Fruit fly (Drosophila melanogaster) whole organism, prepupa: ENCODE measurements around the gene CG14853.

Experiments used
- Blimp-1 ChIP-seq: fragments of 200-800 bp; sonication (Bioruptor generic); optimal IDR thresholded peaks from 3 replicates; lab custom pipeline; 2017; ENCODE audit warnings: missing biosample characterization, missing genetic modification characterization, mild to moderate bottlenecking, moderate library complexity, missing genetic modification reagents
- CG10631 ChIP-seq: fragments of 200-800 bp; sonication (Bioruptor generic); optimal IDR thresholded peaks from 2 replicates; lab custom pipeline; 2016; ENCODE audit warnings: missing biosample characterization, missing genetic modification characterization
- CG10669 ChIP-seq: fragments of 200-800 bp; sonication (Bioruptor generic); optimal IDR thresholded peaks from 3 replicates; lab custom pipeline; 2018; ENCODE audit warnings: missing biosample characterization, mild to moderate bottlenecking, missing genetic modification characterization, moderate library complexity
- CG11294 ChIP-seq: fragments of 200-800 bp; sonication (Bioruptor generic); IDR thresholded peaks from 2 replicates; pipeline ENCODE4 v1.3.6; 2022; ENCODE audit warnings: missing biosample characterization, missing genetic modification characterization
- CG11762 ChIP-seq: fragments of 200-800 bp; sonication (Bioruptor generic); optimal IDR thresholded peaks from 3 replicates; lab custom pipeline; 2016; ENCODE audit warnings: missing biosample characterization, missing genetic modification characterization; ENCODE audit not compliant: insufficient read depth
- CG15336 ChIP-seq: fragments of 200-800 bp; sonication (Bioruptor generic); IDR thresholded peaks from 2 replicates; pipeline ENCODE4 v1.3.6; 2022; ENCODE audit warnings: missing biosample characterization, missing genetic modification characterization
- CG16779 ChIP-seq: fragments of 200-800 bp; sonication (Bioruptor generic); optimal IDR thresholded peaks from 3 replicates; lab custom pipeline; 2017; ENCODE audit warnings: missing biosample characterization, mild to moderate bottlenecking, missing genetic modification characterization
- CG31627 ChIP-seq: fragments of 200-800 bp; sonication (Bioruptor generic); optimal IDR thresholded peaks from 3 replicates; lab custom pipeline; 2016; ENCODE audit warnings: missing biosample characterization, missing genetic modification characterization
- CG32006 ChIP-seq: fragments of 200-800 bp; sonication (Bioruptor generic); optimal IDR thresholded peaks from 3 replicates; lab custom pipeline; 2017; ENCODE audit warnings: missing biosample characterization, mild to moderate bottlenecking, missing genetic modification characterization
- CG34406 ChIP-seq: fragments of 200-800 bp; sonication (Bioruptor generic); optimal IDR thresholded peaks from 3 replicates; lab custom pipeline; 2016; ENCODE audit warnings: missing biosample characterization, missing genetic modification characterization
- CG3919 ChIP-seq: fragments of 200-800 bp; sonication (Bioruptor generic); optimal IDR thresholded peaks from 3 replicates; lab custom pipeline; 2016; ENCODE audit warnings: missing biosample characterization, missing genetic modification characterization
- CG4318 ChIP-seq: fragments of 200-800 bp; sonication (Bioruptor generic); optimal IDR thresholded peaks from 3 replicates; lab custom pipeline; 2017; ENCODE audit warnings: missing biosample characterization, mild to moderate bottlenecking, missing genetic modification characterization
- CG6276 ChIP-seq: fragments of 200-800 bp; sonication (Bioruptor generic); optimal IDR thresholded peaks from 2 replicates; lab custom pipeline; 2017; ENCODE audit warnings: missing biosample characterization, mild to moderate bottlenecking, missing genetic modification characterization
- CG6808 ChIP-seq: fragments of 200-800 bp; sonication (Bioruptor generic); optimal IDR thresholded peaks from 3 replicates; lab custom pipeline; 2017; ENCODE audit warnings: missing biosample characterization, missing genetic modification characterization, mild to moderate bottlenecking, moderate library complexity, missing genetic modification reagents
- CG8119 ChIP-seq: fragments of 200-800 bp; sonication (Bioruptor generic); IDR thresholded peaks from 3 replicates; pipeline ENCODE4 v1.3.6; 2022; ENCODE audit warnings: missing biosample characterization, missing genetic modification characterization
- CG8319 ChIP-seq: fragments of 200-800 bp; sonication (Bioruptor generic); optimal IDR thresholded peaks from 3 replicates; lab custom pipeline; 2016; ENCODE audit warnings: missing biosample characterization, missing genetic modification characterization
- CG9139 ChIP-seq: fragments of 200-800 bp; sonication (Bioruptor generic); optimal IDR thresholded peaks from 3 replicates; lab custom pipeline; 2017; ENCODE audit warnings: missing biosample characterization, mild to moderate bottlenecking, missing genetic modification characterization
- Eip75B ChIP-seq: fragments of 200-800 bp; sonication (Bioruptor generic); optimal IDR thresholded peaks from 3 replicates; lab custom pipeline; 2016; ENCODE audit warnings: missing biosample characterization, missing genetic modification characterization
- Ets21C ChIP-seq: fragments of 200-800 bp; sonication (Bioruptor generic); optimal IDR thresholded peaks from 3 replicates; lab custom pipeline; 2016; ENCODE audit warnings: missing biosample characterization, missing genetic modification characterization
- Ets96B ChIP-seq: fragments of 200-800 bp; optimal IDR thresholded peaks from 2 replicates; lab custom pipeline; 2019; ENCODE audit warnings: missing biosample characterization, mild to moderate bottlenecking, missing genetic modification characterization, moderate library complexity
- Gug ChIP-seq: fragments of 200-800 bp; sonication (Bioruptor generic); IDR thresholded peaks from 2 replicates; pipeline ENCODE4 v1.3.6; 2022; ENCODE audit warnings: missing biosample characterization, missing genetic modification characterization
- Hr39 ChIP-seq: fragments of 200-800 bp; sonication (Bioruptor generic); optimal IDR thresholded peaks from 2 replicates; lab custom pipeline; 2016; ENCODE audit warnings: missing biosample characterization, missing genetic modification characterization
- Hr4 ChIP-seq: fragments of 200-800 bp; sonication (Bioruptor generic); optimal IDR thresholded peaks from 3 replicates; lab custom pipeline; 2016; ENCODE audit warnings: missing biosample characterization, missing genetic modification characterization
- Lpt ChIP-seq: fragments of 200-800 bp; sonication (Bioruptor generic); optimal IDR thresholded peaks from 3 replicates; lab custom pipeline; 2016; ENCODE audit warnings: missing biosample characterization, missing genetic modification characterization
- Met ChIP-seq: fragments of 200-800 bp; sonication (Bioruptor generic); optimal IDR thresholded peaks from 3 replicates; lab custom pipeline; 2016; ENCODE audit warnings: missing biosample characterization, missing genetic modification characterization
- OdsH ChIP-seq: fragments of 200-800 bp; sonication (Bioruptor generic); optimal IDR thresholded peaks from 3 replicates; lab custom pipeline; 2016; ENCODE audit warnings: missing biosample characterization, missing genetic modification characterization
- Smox ChIP-seq: fragments of 200-800 bp; sonication (Bioruptor generic); optimal IDR thresholded peaks from 3 replicates; lab custom pipeline; 2016; ENCODE audit warnings: missing biosample characterization, missing genetic modification characterization
- Sox14 ChIP-seq: fragments of 200-800 bp; sonication (Bioruptor generic); optimal IDR thresholded peaks from 3 replicates; lab custom pipeline; 2016; ENCODE audit warnings: missing biosample characterization, missing genetic modification characterization
- Sox15 ChIP-seq: fragments of 200-800 bp; sonication (Bioruptor generic); optimal IDR thresholded peaks from 3 replicates; lab custom pipeline; 2016; ENCODE audit warnings: missing biosample characterization, missing genetic modification characterization
- cyc ChIP-seq: fragments of 200-800 bp; sonication (Bioruptor generic); optimal IDR thresholded peaks from 3 replicates; lab custom pipeline; 2016; ENCODE audit warnings: missing biosample characterization, missing genetic modification characterization
- dac ChIP-seq: fragments of 200-800 bp; sonication (Bioruptor generic); optimal IDR thresholded peaks from 2 replicates; lab custom pipeline; 2017; ENCODE audit warnings: missing biosample characterization, mild to moderate bottlenecking, missing genetic modification characterization
- eg ChIP-seq: fragments of 200-800 bp; sonication (Bioruptor generic); IDR thresholded peaks from 3 replicates; pipeline ENCODE4 v1.3.6; 2022; ENCODE audit warnings: missing biosample characterization, missing genetic modification characterization
- esn ChIP-seq: fragments of 200-800 bp; sonication (Bioruptor generic); optimal IDR thresholded peaks from 2 replicates; lab custom pipeline; 2016; ENCODE audit warnings: missing biosample characterization, mild to moderate bottlenecking, missing genetic modification characterization, moderate library complexity
- fd59A ChIP-seq: fragments of 200-800 bp; sonication (Bioruptor generic); optimal IDR thresholded peaks from 2 replicates; lab custom pipeline; 2017; ENCODE audit warnings: missing biosample characterization, mild to moderate bottlenecking, missing genetic modification characterization, missing genetic modification reagents
- fkh ChIP-seq: fragments of 200-800 bp; sonication (Bioruptor generic); optimal IDR thresholded peaks from 3 replicates; lab custom pipeline; 2017; ENCODE audit warnings: missing biosample characterization, mild to moderate bottlenecking, missing genetic modification characterization, moderate library complexity
- lz ChIP-seq: fragments of 200-800 bp; sonication (Bioruptor generic); optimal IDR thresholded peaks from 3 replicates; lab custom pipeline; 2016; ENCODE audit warnings: missing biosample characterization, missing genetic modification characterization
- net ChIP-seq: fragments of 200-800 bp; sonication (Bioruptor generic); optimal IDR thresholded peaks from 3 replicates; lab custom pipeline; 2016; ENCODE audit warnings: missing biosample characterization, missing genetic modification characterization
- pdm3 ChIP-seq: fragments of 200-800 bp; sonication (Bioruptor generic); optimal IDR thresholded peaks from 3 replicates; lab custom pipeline; 2016; ENCODE audit warnings: missing biosample characterization, missing genetic modification characterization
- ss ChIP-seq, 2 experiments: fragments of 200-800 bp; sonication (Bioruptor generic); optimal IDR thresholded peaks; 2 replicates in 1 of 2; 3 replicates in 1 of 2; lab custom pipeline; 2017 to 2018; ENCODE audit warnings: mild to moderate bottlenecking in 2 of 2, missing biosample characterization in 2 of 2, missing genetic modification characterization in 2 of 2, moderate library complexity in 1 of 2
- topi ChIP-seq: fragments of 200-800 bp; sonication (Bioruptor generic); optimal IDR thresholded peaks from 3 replicates; lab custom pipeline; 2016; ENCODE audit warnings: missing biosample characterization, missing genetic modification characterization

The CG14853 gene

DNA sequence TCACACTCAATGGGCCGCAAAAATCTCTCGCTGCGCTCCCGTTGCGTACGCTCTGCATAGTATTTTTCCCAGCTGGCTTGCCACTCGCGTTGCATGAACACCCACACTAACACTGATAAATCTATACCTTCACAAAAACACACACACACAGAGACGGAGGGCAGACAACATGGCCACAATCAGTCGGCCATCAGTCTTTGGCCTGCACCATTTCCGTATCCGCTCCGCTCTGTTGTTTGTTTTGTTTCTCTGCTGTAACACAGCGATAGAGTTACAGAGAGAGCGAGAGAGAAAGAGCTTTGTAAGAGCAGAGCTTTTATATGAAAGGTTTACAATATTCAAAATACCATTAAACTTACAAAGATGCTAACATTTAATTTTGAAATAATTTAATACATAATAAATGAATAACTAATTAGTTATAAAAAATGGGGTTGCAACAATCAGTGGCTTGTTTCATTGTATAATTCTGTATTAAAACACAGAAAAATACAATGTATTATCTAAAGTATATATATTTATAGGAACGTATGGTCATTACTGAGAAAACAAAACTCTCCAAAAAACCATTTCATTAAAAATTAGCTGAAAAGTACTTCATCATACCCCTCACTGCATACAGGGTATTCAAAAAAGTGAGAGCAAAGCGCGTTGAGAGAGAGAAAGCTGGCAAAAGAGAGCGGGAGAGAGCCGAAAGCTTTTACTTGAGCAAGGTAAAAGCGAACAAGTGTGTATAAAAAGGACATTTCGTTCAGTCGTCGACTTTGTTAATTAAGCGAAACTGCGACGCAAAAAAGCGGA, at the start of gene CG14853 (continued):
- TF ChIP-seq CG8319 (no peak), topi (GFP tag; lab: Kevin White, UChicago) (no peak), Eip75B (GFP tag; lab: Kevin White, UChicago) (peak; percentile 9), fkh (GFP tag; lab: Kevin White, UChicago) (peak; percentile 63), Met (GFP tag; lab: Kevin White, UChicago) (peak; percentile 22), CG8119 (GFP tag; lab: Robert Waterston, UW) (peak; percentile 79), Hr4 (GFP tag; lab: Kevin White, UChicago) (peak; percentile 55), Smox (GFP tag; lab: Kevin White, UChicago) (peak; percentile 39), CG11762 (no peak), CG34406 (GFP tag; lab: Kevin White, UChicago) (peak; percentile 68)

DNA sequence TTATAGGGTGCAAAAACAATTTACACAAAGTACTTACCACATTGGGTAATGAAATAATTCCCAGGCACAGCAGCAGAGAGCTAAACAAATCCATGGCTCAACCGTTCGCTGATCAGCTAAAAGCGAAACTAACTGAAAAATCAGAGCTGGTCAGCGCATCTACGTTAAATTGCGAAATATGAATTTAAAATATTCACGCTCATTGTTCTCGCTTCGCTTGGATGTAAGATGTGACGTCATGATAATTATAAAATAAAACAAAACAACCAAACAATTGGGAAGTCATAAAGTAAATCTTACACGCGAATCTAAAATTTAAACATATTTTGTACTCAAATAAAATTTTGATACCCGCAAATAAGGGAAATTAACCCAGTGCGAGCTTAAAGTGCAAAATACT, 49.5 kb upstream of the CG14853 start, which contains the start of gene CG14854:
CG14854 (minus strand) TSS at position 101 of the 400 bp plus-strand sequence.
- TF ChIP-seq CG6276 (GFP tag; lab: Kevin White, UChicago) = no peak
- TF ChIP-seq OdsH (GFP tag; lab: Kevin White, UChicago) = no peak
- TF ChIP-seq CG16779 (tag; lab: Kevin White, UChicago) = no peak
- TF ChIP-seq Ets21C (GFP tag; lab: Kevin White, UChicago) = no peak
- no peak for TF ChIP-seq CG31627 (GFP tag; lab: Kevin White, UChicago)
- no peak for TF ChIP-seq eg (GFP tag; lab: Robert Waterston, UW)
- TF ChIP-seq CG4318 (GFP tag; lab: Kevin White, UChicago) = no peak
- TF ChIP-seq ss (GFP tag; optimal IDR thresholded peaks at IDR 0.05; lab: Kevin White, UChicago) = no peak
- TF ChIP-seq Hr4 (GFP tag; lab: Kevin White, UChicago) = no peak
- no peak for TF ChIP-seq CG11294 (GFP tag; lab: Robert Waterston, UW)
- TF ChIP-seq dac = no peak
- TF ChIP-seq CG10669 (GFP tag; lab: Kevin White, UChicago) = no peak
- TF ChIP-seq Lpt = no peak
- no peak for TF ChIP-seq CG15336 (GFP tag; lab: Robert Waterston, UW)

DNA sequence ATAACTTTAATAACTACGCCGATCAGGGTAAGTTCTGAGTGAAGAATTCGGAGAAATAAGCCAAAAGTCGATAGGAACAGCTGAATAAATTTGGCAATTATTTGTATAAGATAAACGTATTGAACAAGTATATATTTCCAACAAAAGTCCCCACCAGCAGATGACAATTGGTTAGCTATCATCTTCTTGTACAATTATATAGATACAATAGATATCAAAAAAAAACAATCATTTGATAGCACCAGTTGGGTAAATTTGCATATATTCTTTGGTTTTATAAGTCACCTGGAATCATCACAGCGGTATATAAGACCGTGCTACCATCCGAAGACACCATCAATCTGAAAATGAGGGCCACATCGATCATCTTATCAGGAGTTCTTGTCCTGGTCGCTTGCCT, 48.8 kb upstream of the CG14853 start, which contains the start of gene Jig:
Jig (plus strand) TSS at position 301 of the 400 bp plus-strand sequence.
- TF ChIP-seq CG10631 (GFP tag; lab: Kevin White, UChicago) (no peak), CG6808 (GFP tag; lab: Kevin White, UChicago) (no peak), ss (GFP tag; optimal IDR thresholded peaks at IDR 0.05; lab: Kevin White, UChicago) (no peak), CG32006 (GFP tag; lab: Kevin White, UChicago) (no peak), Gug (GFP tag; lab: Robert Waterston, UW) (no peak), net (GFP tag; lab: Kevin White, UChicago) (no peak), Met (GFP tag; lab: Kevin White, UChicago) (no peak), pdm3 (GFP tag; lab: Kevin White, UChicago) (no peak), CG34406 (GFP tag; lab: Kevin White, UChicago) (no peak), CG11294 (GFP tag; lab: Robert Waterston, UW) (no peak), CG8119 (GFP tag; lab: Robert Waterston, UW) (no peak), Smox (GFP tag; lab: Kevin White, UChicago) (no peak), CG31627 (GFP tag; lab: Kevin White, UChicago) (no peak), dac (no peak), Ets96B (no peak), fkh (GFP tag; lab: Kevin White, UChicago) (no peak), CG15336 (GFP tag; lab: Robert Waterston, UW) (no peak), CG6276 (GFP tag; lab: Kevin White, UChicago) (no peak), Sox14 (GFP tag; lab: Kevin White, UChicago) (no peak)

DNA sequence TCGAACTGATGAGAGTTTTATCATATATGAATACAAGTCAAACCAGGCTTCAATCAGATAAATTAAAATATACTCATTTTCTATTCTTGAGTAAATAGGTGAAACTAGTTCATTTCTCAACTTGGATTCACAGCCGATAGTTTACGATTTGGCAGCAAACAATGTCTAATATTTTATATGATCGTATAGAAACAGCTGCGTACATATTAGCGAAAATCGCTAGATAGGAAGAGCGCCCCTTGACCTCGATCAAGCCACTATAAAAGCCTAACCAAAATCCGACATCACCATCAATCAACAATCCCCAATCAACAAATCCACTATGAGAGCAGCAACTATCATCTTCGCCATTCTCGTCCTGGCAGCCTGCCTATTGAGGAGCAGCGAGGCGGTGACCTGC, 47.4 kb upstream of the CG14853 start, which contains the start of gene CG14851:
CG14851 (plus strand) TSS at position 301 of the 400 bp plus-strand sequence.
- no peak for TF ChIP-seq Hr39 (GFP tag; lab: Kevin White, UChicago)
- TF ChIP-seq Lpt = no peak
- TF ChIP-seq Blimp-1 (GFP tag; lab: Kevin White, UChicago) = no peak
- TF ChIP-seq CG31627 (GFP tag; lab: Kevin White, UChicago) = no peak
- TF ChIP-seq CG9139 = no peak
- TF ChIP-seq topi (GFP tag; lab: Kevin White, UChicago) = no peak
- TF ChIP-seq Sox15 = no peak
- TF ChIP-seq net (GFP tag; lab: Kevin White, UChicago) = no peak
- TF ChIP-seq cyc = no peak
- TF ChIP-seq CG32006 (GFP tag; lab: Kevin White, UChicago) = no peak
- TF ChIP-seq lz (GFP tag; lab: Kevin White, UChicago) = no peak
- TF ChIP-seq Sox14 (GFP tag; lab: Kevin White, UChicago) = no peak
- TF ChIP-seq Hr4 (GFP tag; lab: Kevin White, UChicago) = no peak
- TF ChIP-seq OdsH (GFP tag; lab: Kevin White, UChicago) = no peak
- no peak for TF ChIP-seq Smox (GFP tag; lab: Kevin White, UChicago)
- no peak for TF ChIP-seq eg (GFP tag; lab: Robert Waterston, UW)
- no peak for TF ChIP-seq CG3919 (GFP tag; lab: Kevin White, UChicago)
- no peak for TF ChIP-seq esn (GFP tag; lab: Kevin White, UChicago)
- TF ChIP-seq fd59A (GFP tag; lab: Kevin White, UChicago) = no peak
